Worm (Caenorhabditis elegans): ENCODE measurements around the gene chil-12.
"Not testable (repeated sequence)": the region's sequence is repeated elsewhere in the genome, so short reads cannot be mapped to it uniquely, and the experiment has no call there.

Gene chil-12

ce11 chrV:15252082-15252481 is 10.7 kb downstream of the chil-12 start, which contains the start of gene srbc-76:
srbc-76 (plus strand) TSS chrV:15252382.
- no peak for TF ChIP-seq egl-27 (tag; optimal IDR thresholded peaks at IDR 0.05)
- no peak for TF ChIP-seq sma-9 (GFP tag; optimal IDR thresholded peaks at IDR 0.05)
- no peak for TF ChIP-seq sma-9 (tag; optimal IDR thresholded peaks at IDR 0.05)
- TF ChIP-seq unc-39 (tag; optimal IDR thresholded peaks at IDR 0.05): no peak
- no peak for TF ChIP-seq ztf-11 (tag; optimal IDR thresholded peaks at IDR 0.05)
- no peak for TF ChIP-seq alr-1 (tag; optimal IDR thresholded peaks at IDR 0.05)
- TF ChIP-seq nhr-77 (tag; optimal IDR thresholded peaks at IDR 0.05): no peak
- no peak for TF ChIP-seq fos-1 (tag; optimal IDR thresholded peaks at IDR 0.05)
- no peak for TF ChIP-seq ama-1 (optimal IDR thresholded peaks at IDR 0.05)
- no peak for TF ChIP-seq mab-5 (tag; optimal IDR thresholded peaks at IDR 0.05)
- TF ChIP-seq lin-13 (GFP tag; optimal IDR thresholded peaks at IDR 0.05): no peak
- no peak for TF ChIP-seq unc-62 (GFP tag; optimal IDR thresholded peaks at IDR 0.05)
- TF ChIP-seq snpc-4 (tag; optimal IDR thresholded peaks at IDR 0.05): no peak
- no peak for TF ChIP-seq elt-1 (tag; optimal IDR thresholded peaks at IDR 0.05)
- no peak for TF ChIP-seq R02D3.7 (tag; optimal IDR thresholded peaks at IDR 0.05)
- TF ChIP-seq blmp-1 (tag; optimal IDR thresholded peaks at IDR 0.05; ENCODE audit: insufficient read depth): no peak
- TF ChIP-seq nhr-12 (tag; optimal IDR thresholded peaks at IDR 0.05): no peak
- no peak for TF ChIP-seq nhr-25 (tag; optimal IDR thresholded peaks at IDR 0.05)

ce11 chrV:15253529-15253928 is 12.2 kb downstream of the chil-12 start, which contains the start of gene srbc-75:
srbc-75 (plus strand) TSS chrV:15253829.
- TF ChIP-seq zag-1 (tag; optimal IDR thresholded peaks at IDR 0.05): no peak
- no peak for TF ChIP-seq sma-3 (GFP tag; optimal IDR thresholded peaks at IDR 0.05)
- no peak for TF ChIP-seq alr-1 (tag; optimal IDR thresholded peaks at IDR 0.05)
- no peak for TF ChIP-seq ama-1 (optimal IDR thresholded peaks at IDR 0.05)
- TF ChIP-seq sma-9 (GFP tag; optimal IDR thresholded peaks at IDR 0.05): no peak
- TF ChIP-seq sma-9 (tag; optimal IDR thresholded peaks at IDR 0.05): no peak
- TF ChIP-seq ztf-11 (tag; optimal IDR thresholded peaks at IDR 0.05): no peak
- no peak for TF ChIP-seq skn-1 (tag; optimal IDR thresholded peaks at IDR 0.05)
- TF ChIP-seq ztf-1 (GFP tag; conservative IDR thresholded peaks at IDR 0.05): no peak
- no peak for TF ChIP-seq nhr-6 (tag; optimal IDR thresholded peaks at IDR 0.05)
- no peak for TF ChIP-seq elt-1 (tag; optimal IDR thresholded peaks at IDR 0.05)
- TF ChIP-seq snpc-4 (tag; optimal IDR thresholded peaks at IDR 0.05): no peak
- no peak for TF ChIP-seq gmeb-1 (tag; optimal IDR thresholded peaks at IDR 0.05)

ce11 chrV:15256669-15257068 is 15.3 kb downstream of the chil-12 start, which contains the start of gene srsx-39:
srsx-39 (minus strand) TSS chrV:15256769.
- TF ChIP-seq lin-39 (tag; optimal IDR thresholded peaks at IDR 0.05); ztf-1 (GFP tag; conservative IDR thresholded peaks at IDR 0.05); F13H6.1 (tag; optimal IDR thresholded peaks at IDR 0.05): not testable (repeated sequence)

ce11 chrV:15259049-15259448 is 17.7 kb downstream of the chil-12 start, which contains the start of gene srsx-37:
srsx-37 (minus strand) TSS chrV:15259149.
- TF ChIP-seq crh-2 (tag; optimal IDR thresholded peaks at IDR 0.05) (no peak), lin-13 (GFP tag; optimal IDR thresholded peaks at IDR 0.05) (no peak), nhr-23 (tag; optimal IDR thresholded peaks at IDR 0.05) (no peak), nhr-25 (tag; optimal IDR thresholded peaks at IDR 0.05) (no peak), snpc-4 (tag; optimal IDR thresholded peaks at IDR 0.05) (no peak), fos-1 (tag; optimal IDR thresholded peaks at IDR 0.05) (no peak), ceh-82 (tag; optimal IDR thresholded peaks at IDR 0.05) (no peak), zag-1 (tag; optimal IDR thresholded peaks at IDR 0.05) (no peak), skn-1 (tag; optimal IDR thresholded peaks at IDR 0.05) (no peak), F13H6.1 (tag; optimal IDR thresholded peaks at IDR 0.05) (no peak), alr-1 (tag; optimal IDR thresholded peaks at IDR 0.05) (no peak), lin-11 (tag; optimal IDR thresholded peaks at IDR 0.05) (no peak), dmd-4 (tag; optimal IDR thresholded peaks at IDR 0.05) (no peak), nhr-237 (tag; optimal IDR thresholded peaks at IDR 0.05) (no peak), ZK546.5 (tag; optimal IDR thresholded peaks at IDR 0.05) (no peak)

- TF ChIP-seq mdl-1 (tag; optimal IDR thresholded peaks at IDR 0.05) (no peak), ztf-4 (tag; optimal IDR thresholded peaks at IDR 0.05) (no peak), lsy-2 (tag; optimal IDR thresholded peaks at IDR 0.05) (no peak), ceh-82 (tag; optimal IDR thresholded peaks at IDR 0.05) (no peak), nhr-129 (tag; optimal IDR thresholded peaks at IDR 0.05) (no peak), sem-4 (tag; optimal IDR thresholded peaks at IDR 0.05) (no peak), ztf-1 (GFP tag; conservative IDR thresholded peaks at IDR 0.05) (no peak), egl-27 (tag; optimal IDR thresholded peaks at IDR 0.05) (no peak)
Observed at ce11 chrV:15259904-15260303, 18.5 kb downstream of the chil-12 start, which contains the start of gene M01B2.8. M01B2.8 (plus strand) TSS chrV:15260204.

Data from whole organism, L2 larva.